Worm (Caenorhabditis elegans) whole organism, L2 larva: Measurements from ENCODE around the gene str-83.

ENCODE experiments used
- ama-1 ChIP-seq: fragments of 150-350 bp; optimal IDR thresholded peaks from 2 replicates; lab custom pipeline; 2018; ENCODE audit warnings: inconsistent platforms
- ceh-16 ChIP-seq: fragments of 150-350 bp; optimal IDR thresholded peaks from 2 replicates; lab custom pipeline; 2014; ENCODE audit warnings: missing biosample characterization, missing genetic modification characterization
- elt-3 ChIP-seq: sonication (generic microtip); optimal IDR thresholded peaks from 2 replicates; lab custom pipeline; 2017; ENCODE audit warnings: missing biosample characterization, missing genetic modification characterization
- mbf-1 ChIP-seq: sonication (generic microtip); optimal IDR thresholded peaks from 2 replicates; lab custom pipeline; 2017; ENCODE audit warnings: missing biosample characterization, missing genetic modification characterization
- nhr-12 ChIP-seq: fragments of 150-350 bp; optimal IDR thresholded peaks from 2 replicates; lab custom pipeline; 2014; ENCODE audit warnings: missing biosample characterization, missing genetic modification characterization
- nhr-237 ChIP-seq: fragments of 150-350 bp; optimal IDR thresholded peaks from 2 replicates; lab custom pipeline; 2014; ENCODE audit warnings: missing biosample characterization, missing genetic modification characterization
- nhr-77 ChIP-seq: fragments of 150-350 bp; optimal IDR thresholded peaks from 2 replicates; lab custom pipeline; 2014; ENCODE audit warnings: missing biosample characterization, missing genetic modification characterization
- sma-3 ChIP-seq: sonication (generic microtip); optimal IDR thresholded peaks from 2 replicates; lab custom pipeline; 2016; ENCODE audit warnings: missing genetic modification reagents, missing genetic modification characterization, missing compliant biosample characterization
- ztf-11 ChIP-seq: sonication (generic microtip); optimal IDR thresholded peaks from 2 replicates; lab custom pipeline; 2017; ENCODE audit warnings: missing biosample characterization, missing genetic modification characterization

DNA sequence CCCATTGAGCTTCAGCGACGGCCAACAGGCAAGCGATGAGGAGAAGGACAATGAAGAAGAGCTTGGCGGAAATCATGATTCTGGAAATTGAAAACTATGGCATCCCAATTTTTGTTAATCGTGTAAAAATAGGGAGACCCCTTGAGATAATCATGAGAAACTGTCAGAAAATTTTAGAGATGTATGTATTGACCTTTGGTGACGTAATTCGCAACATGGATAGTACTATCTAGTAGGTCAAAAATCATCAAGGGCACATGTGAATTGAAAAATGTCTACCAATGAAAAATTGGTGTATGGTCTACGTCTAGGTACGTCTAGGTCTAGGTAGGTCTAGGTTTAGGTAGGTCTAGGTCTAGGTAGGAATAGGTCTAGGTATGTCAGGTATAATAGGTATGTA is 2.0 kb downstream of the str-83 start, which contains the start of gene nlp-34:
- TF ChIP-seq ceh-16, result no peak
- TF ChIP-seq ama-1, result no peak
- no peak for TF ChIP-seq mbf-1
- no peak for TF ChIP-seq elt-3 (tag; lab: Kevin White, UChicago)
- TF ChIP-seq nhr-12 (tag; lab: Kevin White, UChicago), result no peak
- no peak for TF ChIP-seq nhr-237 (tag; lab: Kevin White, UChicago)
- no peak for TF ChIP-seq sma-3
- no peak for TF ChIP-seq ztf-11
- no peak for TF ChIP-seq nhr-77 (tag; lab: Kevin White, UChicago)
